Fruit fly (Drosophila melanogaster) whole organism, embryonic: ENCODE measurements around the gene CG10445.

Experiments
- Antp ChIP-seq: fragments of 200-800 bp; sonication (Bioruptor generic); optimal IDR thresholded peaks from 3 replicates; lab custom pipeline; 2016; ENCODE audit warnings: missing biosample characterization, missing genetic modification characterization
- Bdp1 ChIP-seq: fragments of 200-800 bp; sonication (Bioruptor generic); optimal IDR thresholded peaks from 3 replicates; lab custom pipeline; 2016; ENCODE audit warnings: missing biosample characterization, missing genetic modification characterization
- CG10267 ChIP-seq: fragments of 200-800 bp; sonication (Bioruptor generic); optimal IDR thresholded peaks from 2 replicates; lab custom pipeline; 2018; ENCODE audit warnings: missing biosample characterization, mild to moderate bottlenecking, missing genetic modification characterization, moderate library complexity
- CG10979 ChIP-seq: fragments of 200-800 bp; sonication (Bioruptor generic); optimal IDR thresholded peaks from 2 replicates; lab custom pipeline; 2018; ENCODE audit warnings: missing biosample characterization, mild to moderate bottlenecking, missing genetic modification characterization, moderate library complexity
- CG11723 ChIP-seq: fragments of 200-800 bp; sonication (Bioruptor generic); optimal IDR thresholded peaks from 2 replicates; lab custom pipeline; 2017; ENCODE audit warnings: missing biosample characterization, mild to moderate bottlenecking, missing genetic modification characterization
- CG12942 ChIP-seq: fragments of 200-800 bp; sonication (Bioruptor generic); optimal IDR thresholded peaks from 3 replicates; lab custom pipeline; 2016; ENCODE audit warnings: missing biosample characterization, missing genetic modification characterization
- CG13775 ChIP-seq: fragments of 200-800 bp; sonication (Bioruptor generic); optimal IDR thresholded peaks from 3 replicates; lab custom pipeline; 2017; ENCODE audit warnings: missing biosample characterization, mild to moderate bottlenecking, missing genetic modification characterization
- CG14014 ChIP-seq: fragments of 200-800 bp; sonication (Bioruptor generic); IDR thresholded peaks from 2 replicates; pipeline ENCODE4 v1.3.6; 2022; ENCODE audit warnings: missing biosample characterization, missing genetic modification characterization
- CG17359 ChIP-seq: fragments of 200-800 bp; sonication (Bioruptor generic); optimal IDR thresholded peaks from 3 replicates; lab custom pipeline; 2018; ENCODE audit warnings: missing biosample characterization, mild to moderate bottlenecking, missing genetic modification characterization, moderate library complexity
- CG17802 ChIP-seq: fragments of 200-800 bp; sonication (Bioruptor generic); optimal IDR thresholded peaks from 2 replicates; lab custom pipeline; 2018; ENCODE audit warnings: missing biosample characterization, mild to moderate bottlenecking, missing genetic modification characterization, moderate library complexity
- CG1832 ChIP-seq: fragments of 200-800 bp; sonication (Bioruptor generic); optimal IDR thresholded peaks from 2 replicates; lab custom pipeline; 2017; ENCODE audit warnings: missing biosample characterization, mild to moderate bottlenecking, missing genetic modification characterization, inconsistent platforms
- CG6683 ChIP-seq: fragments of 200-800 bp; sonication (Bioruptor generic); optimal IDR thresholded peaks from 2 replicates; lab custom pipeline; 2017; ENCODE audit warnings: missing biosample characterization, mild to moderate bottlenecking, missing genetic modification characterization, missing genetic modification reagents
- CG7839 ChIP-seq: fragments of 200-800 bp; sonication (Bioruptor generic); optimal IDR thresholded peaks from 3 replicates; lab custom pipeline; 2018; ENCODE audit warnings: missing biosample characterization, mild to moderate bottlenecking, missing genetic modification characterization, moderate library complexity
- CTCF ChIP-seq: fragments of 200-800 bp; sonication (Bioruptor generic); optimal IDR thresholded peaks from 2 replicates; lab custom pipeline; 2017; ENCODE audit warnings: missing biosample characterization, mild to moderate bottlenecking, missing genetic modification characterization, moderate library complexity
- HLH4C ChIP-seq: fragments of 200-800 bp; sonication (Bioruptor generic); IDR thresholded peaks from 3 replicates; pipeline ENCODE4 v1.3.6; 2022; ENCODE audit warnings: missing biosample characterization, missing genetic modification characterization; ENCODE audit not compliant: partially characterized antibody
- Hand ChIP-seq: fragments of 200-800 bp; sonication (Bioruptor generic); optimal IDR thresholded peaks from 2 replicates; lab custom pipeline; 2017; ENCODE audit warnings: mild to moderate bottlenecking, missing biosample characterization, missing genetic modification reagents, missing genetic modification characterization
- HmgD ChIP-seq: fragments of 200-800 bp; sonication (Bioruptor generic); optimal IDR thresholded peaks from 3 replicates; lab custom pipeline; 2016; ENCODE audit warnings: missing biosample characterization, missing genetic modification characterization
- Hmx ChIP-seq: fragments of 200-800 bp; sonication (Bioruptor generic); optimal IDR thresholded peaks from 2 replicates; lab custom pipeline; 2016; ENCODE audit warnings: missing biosample characterization, missing genetic modification characterization
- Nf-YA ChIP-seq: fragments of 200-800 bp; sonication (Bioruptor generic); IDR thresholded peaks from 2 replicates; pipeline ENCODE4 v1.3.6; 2022; ENCODE audit warnings: missing biosample characterization, missing genetic modification characterization
- Nf-YB ChIP-seq: fragments of 200-800 bp; sonication (Bioruptor generic); optimal IDR thresholded peaks from 3 replicates; lab custom pipeline; 2019; ENCODE audit warnings: missing biosample characterization, mild to moderate bottlenecking, missing genetic modification characterization, moderate library complexity
- Xbp1 ChIP-seq: fragments of 200-800 bp; sonication (Bioruptor generic); optimal IDR thresholded peaks from 3 replicates; lab custom pipeline; 2016; ENCODE audit warnings: missing biosample characterization, mild to moderate bottlenecking, missing genetic modification characterization
- bigmax ChIP-seq: fragments of 200-800 bp; sonication (Bioruptor generic); optimal IDR thresholded peaks from 2 replicates; lab custom pipeline; 2018; ENCODE audit warnings: missing biosample characterization, mild to moderate bottlenecking, missing genetic modification characterization
- cad ChIP-seq: fragments of >200 bp; optimal IDR thresholded peaks from 2 replicates; lab custom pipeline; 2017; ENCODE audit warnings: missing biosample characterization, missing genetic modification characterization
- chinmo ChIP-seq: fragments of 200-800 bp; sonication (Bioruptor generic); IDR thresholded peaks from 4 replicates; pipeline ENCODE4 v1.3.6; 2022; ENCODE audit warnings: missing biosample characterization, missing genetic modification characterization; ENCODE audit not compliant: partially characterized antibody
- chm ChIP-seq: fragments of 200-800 bp; sonication (Bioruptor generic); IDR thresholded peaks from 2 replicates; pipeline ENCODE4 v1.3.6; 2022; ENCODE audit warnings: missing biosample characterization, missing genetic modification characterization
- dpn ChIP-seq, 2 experiments: fragments of 200-800 bp; sonication (Bioruptor generic); optimal IDR thresholded peaks; 3 replicates each; lab custom pipeline; 2016; ENCODE audit warnings: missing biosample characterization in 2 of 2, missing genetic modification characterization in 2 of 2
- ewg ChIP-seq: fragments of 200-800 bp; sonication (Bioruptor generic); optimal IDR thresholded peaks from 3 replicates; lab custom pipeline; 2017; ENCODE audit warnings: mild to moderate bottlenecking, missing biosample characterization, missing genetic modification reagents, missing genetic modification characterization
- gcm ChIP-seq: fragments of 200-800 bp; sonication (Bioruptor generic); optimal IDR thresholded peaks from 2 replicates; lab custom pipeline; 2019; ENCODE audit warnings: missing biosample characterization, mild to moderate bottlenecking, missing genetic modification characterization, moderate library complexity
- ham ChIP-seq: fragments of 200-800 bp; sonication (Bioruptor generic); IDR thresholded peaks from 2 replicates; pipeline ENCODE4 v1.3.6; 2022; ENCODE audit warnings: missing biosample characterization, missing genetic modification characterization
- knrl ChIP-seq: fragments of 200-800 bp; sonication (Bioruptor generic); IDR thresholded peaks from 3 replicates; pipeline ENCODE4 v1.3.6; 2022; ENCODE audit warnings: missing biosample characterization, missing genetic modification characterization; ENCODE audit not compliant: partially characterized antibody
- lilli ChIP-seq: fragments of 200-800 bp; sonication (Bioruptor generic); optimal IDR thresholded peaks from 3 replicates; lab custom pipeline; 2016; ENCODE audit warnings: missing biosample characterization, missing genetic modification characterization
- maf-S ChIP-seq: fragments of 200-800 bp; sonication (Bioruptor generic); optimal IDR thresholded peaks from 2 replicates; lab custom pipeline; 2016; ENCODE audit warnings: missing biosample characterization, missing genetic modification characterization
- mirr ChIP-seq: fragments of 200-800 bp; sonication (Bioruptor generic); optimal IDR thresholded peaks from 3 replicates; lab custom pipeline; 2018; ENCODE audit warnings: missing biosample characterization, mild to moderate bottlenecking, missing genetic modification characterization
- peb ChIP-seq: fragments of 200-800 bp; sonication (Bioruptor generic); IDR thresholded peaks from 2 replicates; pipeline ENCODE4 v1.3.6; 2022; ENCODE audit warnings: missing biosample characterization, missing genetic modification characterization
- pros ChIP-seq: fragments of 200-800 bp; sonication (Bioruptor generic); optimal IDR thresholded peaks from 3 replicates; lab custom pipeline; 2019; ENCODE audit warnings: missing biosample characterization, mild to moderate bottlenecking, missing genetic modification characterization, moderate library complexity
- pum ChIP-seq: fragments of 200-800 bp; sonication (Bioruptor generic); optimal IDR thresholded peaks from 2 replicates; lab custom pipeline; 2016; ENCODE audit warnings: missing biosample characterization, missing genetic modification characterization
- run ChIP-seq: fragments of 200-800 bp; sonication (Bioruptor generic); optimal IDR thresholded peaks from 3 replicates; lab custom pipeline; 2018; ENCODE audit warnings: missing biosample characterization, mild to moderate bottlenecking, missing genetic modification characterization
- schlank ChIP-seq: fragments of 200-800 bp; sonication (Bioruptor generic); optimal IDR thresholded peaks from 2 replicates; lab custom pipeline; 2018; ENCODE audit warnings: missing biosample characterization, mild to moderate bottlenecking, missing genetic modification characterization
- sens ChIP-seq: fragments of 200-800 bp; sonication (Bioruptor generic); peaks from one replicate; lab custom pipeline; 2016; ENCODE audit warnings: missing biosample characterization, missing genetic modification characterization

CG10445 gene

dm6 chr3R:7962778-7963494 lies 42.8 kb upstream of the CG10445 start (continued):
- TF ChIP-seq ewg (GFP tag; lab: Kevin White, UChicago) (peak; percentile 9), CG14014 (no peak), ham (GFP tag; lab: Robert Waterston, UW) (no peak), Hmx (GFP tag; lab: Kevin White, UChicago) (no peak), CG7839 (tag; lab: Kevin White, UChicago) (peak; percentile 61), Xbp1 (GFP tag; lab: Kevin White, UChicago) (peak; percentile 15), chm (GFP tag; lab: Robert Waterston, UW) (no peak), CG11723 (GFP tag; lab: Kevin White, UChicago) (peak; percentile 54), chinmo (no peak), mirr (GFP tag; lab: Kevin White, UChicago) (no peak), Antp (GFP tag; lab: Kevin White, UChicago) (no peak), CG17359 (tag; lab: Kevin White, UChicago) (no peak), CG13775 (peak; percentile 66), CTCF (GFP tag; lab: Kevin White, UChicago) (no peak), HmgD (no peak), run (tag; lab: Kevin White, UChicago) (no peak), bigmax (no peak), dpn (GFP tag; optimal IDR thresholded peaks at IDR 0.05; lab: Kevin White, UChicago) (no peak), schlank (tag; lab: Kevin White, UChicago) (no peak), pros (no peak), peb (peak; percentile 16; the same call in 1 of the 2 replicates), pum (GFP tag; lab: Kevin White, UChicago) (peak; percentile 30), CG6683 (GFP tag; lab: Kevin White, UChicago) (no peak), CG12942 (no peak), HLH4C (GFP tag; lab: Robert Waterston, UW) (no peak), gcm (GFP tag; lab: Kevin White, UChicago) (no peak), knrl (GFP tag; lab: Robert Waterston, UW) (no peak), Bdp1 (GFP tag; lab: Kevin White, UChicago) (no peak), CG10267 (peak; percentile 58)
- TF ChIP-seq, all 482 proteins: peak for 141

- TF ChIP-seq Hand (GFP tag; lab: Kevin White, UChicago) (no peak), Nf-YB (GFP tag; lab: Kevin White, UChicago) (peak; percentile 69)
These were observed 41.2 kb upstream of the CG10445 start for dm6 chr3R:7961348-7961747.

dm6 chr3R:7957008-7957407 lies 36.9 kb upstream of the CG10445 start:
- TF ChIP-seq lilli, result no peak
- no peak for TF ChIP-seq Hand (GFP tag; lab: Kevin White, UChicago)
- TF ChIP-seq CG10979, result no peak

dm6 chr3R:7954477-7954876 lies 34.4 kb upstream of the CG10445 start:
- no peak for TF ChIP-seq Nf-YA (GFP tag; lab: Robert Waterston, UW)
- TF ChIP-seq maf-S, result no peak
- peak; percentile 23 for TF ChIP-seq cad (GFP tag; lab: Kevin White, UChicago)
- TF ChIP-seq CG1832, result no peak
- TF ChIP-seq sens (GFP tag; lab: Kevin White, UChicago), result peak; percentile 26
- TF ChIP-seq CG17802 (tag; lab: Kevin White, UChicago), result no peak
- no peak for TF ChIP-seq CG13775
